Fruit fly (Drosophila melanogaster): ENCODE results near the gene CG16711.

Gene CG16711

dm6 chr3L:9695647-9696046, 8.5 kb upstream of the CG16711 start:
- no peak for TF ChIP-seq CG5953 (GFP tag; IDR thresholded peaks at IDR 0.05)
- TF ChIP-seq unpg (GFP tag; optimal IDR thresholded peaks at IDR 0.05) = peak; percentile 41
- peak; percentile 16 for TF ChIP-seq ewg (GFP tag; optimal IDR thresholded peaks at IDR 0.05)
- no peak for TF ChIP-seq CG18476 (GFP tag; optimal IDR thresholded peaks at IDR 0.05)
- no peak for TF ChIP-seq Dll (GFP tag; IDR thresholded peaks at IDR 0.05; ENCODE audit: partially characterized antibody)
- no peak for TF ChIP-seq CG17612 (GFP tag; IDR thresholded peaks at IDR 0.05)
- peak; percentile 4 for TF ChIP-seq az2 (GFP tag; optimal IDR thresholded peaks at IDR 0.05)
- peak; percentile 43 for TF ChIP-seq Nf-YC (tag; optimal IDR thresholded peaks at IDR 0.05)
- no peak for TF ChIP-seq Sry-β (GFP tag; optimal IDR thresholded peaks at IDR 0.05)
- TF ChIP-seq lilli (GFP tag; optimal IDR thresholded peaks at IDR 0.05) = peak; percentile 13
- no peak for TF ChIP-seq H2.0 (GFP tag; IDR thresholded peaks at IDR 0.05)
- TF ChIP-seq danr (GFP tag; IDR thresholded peaks at IDR 0.05) = no peak
- TF ChIP-seq HLH54F (GFP tag; optimal IDR thresholded peaks at IDR 0.05) = no peak
- TF ChIP-seq luna (GFP tag; optimal IDR thresholded peaks at IDR 0.05) = no peak
- TF ChIP-seq Aef1 (GFP tag; IDR thresholded peaks at IDR 0.05) = no peak
- TF ChIP-seq amos (GFP tag; IDR thresholded peaks at IDR 0.05; ENCODE audit: partially characterized antibody) = no peak
- peak; percentile 11 for TF ChIP-seq Deaf1 (tag; optimal IDR thresholded peaks at IDR 0.05)
- TF ChIP-seq CG1529 (GFP tag; optimal IDR thresholded peaks at IDR 0.05) = no peak
- no peak for TF ChIP-seq mam (GFP tag; optimal IDR thresholded peaks at IDR 0.05)
- TF ChIP-seq CG9437 (GFP tag; optimal IDR thresholded peaks at IDR 0.05) = peak; percentile 39
- TF ChIP-seq stc (GFP tag; IDR thresholded peaks at IDR 0.05) = no peak
- TF ChIP-seq CG2129 (GFP tag; IDR thresholded peaks at IDR 0.05; ENCODE audit: partially characterized antibody) = no peak
- no peak for TF ChIP-seq CG9609 (GFP tag; optimal IDR thresholded peaks at IDR 0.05)
- TF ChIP-seq CG4404 (GFP tag; IDR thresholded peaks at IDR 0.05) = no peak
- peak; percentile 51 for TF ChIP-seq Xbp1 (GFP tag; optimal IDR thresholded peaks at IDR 0.05)
- TF ChIP-seq CG16813 (GFP tag; IDR thresholded peaks at IDR 0.05; ENCODE audit: partially characterized antibody) = no peak
- TF ChIP-seq jing (GFP tag; optimal IDR thresholded peaks at IDR 0.05) = no peak
- peak; percentile 13 for TF ChIP-seq CG10267 (tag; optimal IDR thresholded peaks at IDR 0.05)
- no peak for TF ChIP-seq CG32772 (GFP tag; IDR thresholded peaks at IDR 0.05)
- no peak for TF ChIP-seq tll (GFP tag; optimal IDR thresholded peaks at IDR 0.05)
- 0 out of 2 replicates have a peak, but pooled peaks have one; percentile 16 for TF ChIP-seq CG6272 (GFP tag; IDR thresholded peaks at IDR 0.05)
- TF ChIP-seq CG17186 (GFP tag; optimal IDR thresholded peaks at IDR 0.05) = no peak
- peak; percentile 44 for TF ChIP-seq CoRest (tag; optimal IDR thresholded peaks at IDR 0.05)
- TF ChIP-seq B-H2 (GFP tag; optimal IDR thresholded peaks at IDR 0.05) = no peak
- no peak for TF ChIP-seq wdn (GFP tag; IDR thresholded peaks at IDR 0.05)
- TF ChIP-seq CG15479 (GFP tag; optimal IDR thresholded peaks at IDR 0.05) = no peak
- TF ChIP-seq CG34224 (GFP tag; IDR thresholded peaks at IDR 0.05; ENCODE audit: partially characterized antibody) = no peak
- TF ChIP-seq CG33213 (GFP tag; optimal IDR thresholded peaks at IDR 0.05) = no peak
- no peak for TF ChIP-seq Bdp1 (GFP tag; optimal IDR thresholded peaks at IDR 0.05)
- TF ChIP-seq H15 (GFP tag; IDR thresholded peaks at IDR 0.05) = no peak
- no peak for TF ChIP-seq CG42726 (GFP tag; IDR thresholded peaks at IDR 0.05; ENCODE audit: partially characterized antibody)
- TF ChIP-seq Neu2 (GFP tag; optimal IDR thresholded peaks at IDR 0.05; ENCODE audit: borderline replicate concordance) = no peak
- no peak for TF ChIP-seq ara (GFP tag; IDR thresholded peaks at IDR 0.05)
- peak; percentile 56 for TF ChIP-seq CG13424 (tag; optimal IDR thresholded peaks at IDR 0.05)
- no peak for TF ChIP-seq CG12071 (GFP tag; optimal IDR thresholded peaks at IDR 0.05)
- TF ChIP-seq Hand (GFP tag; optimal IDR thresholded peaks at IDR 0.05) = no peak
- no peak for TF ChIP-seq kah (GFP tag; optimal IDR thresholded peaks at IDR 0.05)
- TF ChIP-seq Asciz (GFP tag; optimal IDR thresholded peaks at IDR 0.05) = peak; percentile 46
- TF ChIP-seq lmd (GFP tag; IDR thresholded peaks at IDR 0.05) = peak; percentile 21; the same call in 1 of the 2 replicates
- TF ChIP-seq CG7839 (tag; optimal IDR thresholded peaks at IDR 0.05) = peak; percentile 59
- no peak for TF ChIP-seq Awh (GFP tag; IDR thresholded peaks at IDR 0.05)

Measured in whole organism, embryonic.